Fruit fly (Drosophila melanogaster) whole organism, embryonic: Measurements from ENCODE around the gene sxe2.
A peak's percentile ranks its signal among the peaks of the same experiment; 100 is the strongest.

Experiments
- Ada2b ChIP-seq: fragments of 200-800 bp; sonication (Bioruptor generic); IDR thresholded peaks from 2 replicates; pipeline ENCODE4 v1.3.6; 2022; ENCODE audit warnings: missing biosample characterization, missing genetic modification characterization
- Awh ChIP-seq: fragments of 200-800 bp; sonication (Bioruptor generic); IDR thresholded peaks from 2 replicates; pipeline ENCODE4, ENCODE4 v1.3.6; 2022; ENCODE audit warnings: missing biosample characterization, missing genetic modification characterization
- BtbVII ChIP-seq: fragments of 200-800 bp; sonication (Bioruptor generic); optimal IDR thresholded peaks from 3 replicates; lab custom pipeline; 2017; ENCODE audit warnings: missing biosample characterization, mild to moderate bottlenecking, missing genetic modification characterization
- CG10209 ChIP-seq: fragments of 200-800 bp; sonication (Bioruptor generic); optimal IDR thresholded peaks from 3 replicates; lab custom pipeline; 2017; ENCODE audit warnings: missing biosample characterization, mild to moderate bottlenecking, missing genetic modification characterization, missing genetic modification reagents
- CG10543 ChIP-seq: fragments of 200-800 bp; sonication (Bioruptor generic); optimal IDR thresholded peaks from 3 replicates; lab custom pipeline; 2017; ENCODE audit warnings: missing biosample characterization, mild to moderate bottlenecking, missing genetic modification characterization, moderate library complexity
- CG11093 ChIP-seq: fragments of 200-800 bp; sonication (Bioruptor generic); IDR thresholded peaks from 3 replicates; pipeline ENCODE4 v1.3.6; 2022; ENCODE audit warnings: missing biosample characterization, missing genetic modification characterization
- CG16863 ChIP-seq: fragments of 200-800 bp; sonication (Bioruptor generic); optimal IDR thresholded peaks from 3 replicates; lab custom pipeline; 2016; ENCODE audit warnings: missing biosample characterization, missing genetic modification characterization
- CG2712 ChIP-seq: fragments of 200-800 bp; optimal IDR thresholded peaks from 3 replicates; lab custom pipeline; 2019; ENCODE audit warnings: missing biosample characterization, mild to moderate bottlenecking, missing genetic modification characterization, moderate library complexity
- CG32767 ChIP-seq: fragments of 200-800 bp; sonication (Bioruptor generic); IDR thresholded peaks from 2 replicates; pipeline ENCODE4 v1.3.6; 2022; ENCODE audit warnings: missing biosample characterization, missing genetic modification characterization
- CG3281 ChIP-seq: fragments of 200-800 bp; sonication (Bioruptor generic); optimal IDR thresholded peaks from 3 replicates; lab custom pipeline; 2017; ENCODE audit warnings: missing biosample characterization, mild to moderate bottlenecking, missing genetic modification characterization
- CG33213 ChIP-seq: fragments of 200-800 bp; sonication (Bioruptor generic); optimal IDR thresholded peaks from 3 replicates; lab custom pipeline; 2016; ENCODE audit warnings: missing biosample characterization, missing genetic modification characterization
- CG43689 ChIP-seq: fragments of 200-800 bp; sonication (Bioruptor generic); IDR thresholded peaks from 2 replicates; pipeline ENCODE4 v1.3.6; 2022; ENCODE audit warnings: missing biosample characterization, missing genetic modification characterization
- CG4730 ChIP-seq: fragments of 200-800 bp; sonication (Bioruptor generic); IDR thresholded peaks from 2 replicates; pipeline ENCODE4 v1.3.6; 2022; ENCODE audit warnings: missing biosample characterization, missing genetic modification characterization
- CG6854 ChIP-seq: fragments of 200-800 bp; sonication (Bioruptor generic); optimal IDR thresholded peaks from 3 replicates; lab custom pipeline; 2017; ENCODE audit warnings: missing biosample characterization, mild to moderate bottlenecking, missing genetic modification characterization
- CG7987 ChIP-seq: fragments of 200-800 bp; sonication (Bioruptor generic); optimal IDR thresholded peaks from 2 replicates; lab custom pipeline; 2018; ENCODE audit warnings: missing biosample characterization, mild to moderate bottlenecking, missing genetic modification characterization, moderate library complexity
- CG8765 ChIP-seq: fragments of 200-800 bp; sonication (Bioruptor generic); IDR thresholded peaks from 2 replicates; pipeline ENCODE4 v1.3.6; 2022; ENCODE audit warnings: missing biosample characterization, missing genetic modification characterization
- CG9437 ChIP-seq: fragments of 200-800 bp; sonication (Bioruptor generic); optimal IDR thresholded peaks from 2 replicates; lab custom pipeline; 2018; ENCODE audit warnings: missing biosample characterization, mild to moderate bottlenecking, missing genetic modification characterization
- Dad ChIP-seq: fragments of 200-800 bp; sonication (Bioruptor generic); optimal IDR thresholded peaks from 3 replicates; lab custom pipeline; 2016; ENCODE audit warnings: missing biosample characterization, missing genetic modification characterization
- Dek ChIP-seq: fragments of 200-800 bp; sonication (Bioruptor generic); optimal IDR thresholded peaks from 3 replicates; lab custom pipeline; 2019; ENCODE audit warnings: missing biosample characterization, mild to moderate bottlenecking, missing genetic modification characterization, moderate library complexity
- Dip2 ChIP-seq: fragments of 200-800 bp; sonication (Bioruptor generic); IDR thresholded peaks from 2 replicates; pipeline ENCODE4 v1.3.6; 2022; ENCODE audit warnings: missing biosample characterization, missing genetic modification characterization
- Ets97D ChIP-seq: fragments of 200-800 bp; sonication (Bioruptor generic); optimal IDR thresholded peaks from 3 replicates; lab custom pipeline; 2016; ENCODE audit warnings: missing biosample characterization, missing genetic modification characterization
- HLH4C ChIP-seq: fragments of 200-800 bp; sonication (Bioruptor generic); IDR thresholded peaks from 3 replicates; pipeline ENCODE4 v1.3.6; 2022; ENCODE audit warnings: missing biosample characterization, missing genetic modification characterization; ENCODE audit not compliant: partially characterized antibody
- HmgD ChIP-seq: fragments of 200-800 bp; sonication (Bioruptor generic); optimal IDR thresholded peaks from 3 replicates; lab custom pipeline; 2016; ENCODE audit warnings: missing biosample characterization, missing genetic modification characterization
- Hr51 ChIP-seq, 2 experiments: fragments of 200-800 bp; sonication (Bioruptor generic); optimal IDR thresholded peaks; 2 replicates in 1 of 2; 3 replicates in 1 of 2; lab custom pipeline; 2016 to 2018; ENCODE audit warnings: missing biosample characterization in 2 of 2, missing genetic modification characterization in 2 of 2, mild to moderate bottlenecking in 1 of 2, moderate library complexity in 1 of 2
- Jarid2 ChIP-seq: fragments of 200-800 bp; sonication (Bioruptor generic); optimal IDR thresholded peaks from 3 replicates; lab custom pipeline; 2017; ENCODE audit warnings: mild to moderate bottlenecking, missing biosample characterization, missing genetic modification reagents, missing genetic modification characterization
- Lpt ChIP-seq: fragments of >200 bp; optimal IDR thresholded peaks from 2 replicates; lab custom pipeline; 2018; ENCODE audit warnings: missing biosample characterization, missing genetic modification characterization
- MBD-R2 ChIP-seq: fragments of 200-800 bp; sonication (Bioruptor generic); IDR thresholded peaks from 2 replicates; pipeline ENCODE4 v1.3.6; 2022; ENCODE audit warnings: missing biosample characterization, missing genetic modification characterization
- Oaz ChIP-seq: fragments of 200-800 bp; sonication (Bioruptor generic); IDR thresholded peaks from 2 replicates; pipeline ENCODE4 v1.3.6; 2022; ENCODE audit warnings: missing biosample characterization, missing genetic modification characterization
- Trl ChIP-seq, 3 experiments: fragments of >200 bp in 2 of 3; fragments of 200-800 bp in 1 of 3; sonication (Bioruptor generic) in 1 of 3; optimal IDR thresholded peaks; 2 replicates in 1 of 3; 3 replicates in 2 of 3; lab custom pipeline; 2016 to 2017; ENCODE audit warnings: missing biosample characterization in 1 of 3, missing genetic modification characterization in 1 of 3
- ato ChIP-seq: fragments of 200-800 bp; sonication (Bioruptor generic); IDR thresholded peaks from 2 replicates; pipeline ENCODE4 v1.3.6; 2022; ENCODE audit warnings: missing biosample characterization, missing genetic modification characterization; ENCODE audit not compliant: partially characterized antibody
- corto ChIP-seq: fragments of 200-800 bp; sonication (Bioruptor generic); optimal IDR thresholded peaks from 2 replicates; lab custom pipeline; 2016; ENCODE audit warnings: missing biosample characterization, mild to moderate bottlenecking, missing genetic modification characterization, moderate library complexity
- ems ChIP-seq: fragments of 200-800 bp; sonication (Bioruptor generic); optimal IDR thresholded peaks from 3 replicates; lab custom pipeline; 2016; ENCODE audit warnings: missing biosample characterization, missing genetic modification characterization
- ewg ChIP-seq: fragments of 200-800 bp; sonication (Bioruptor generic); optimal IDR thresholded peaks from 3 replicates; lab custom pipeline; 2017; ENCODE audit warnings: mild to moderate bottlenecking, missing biosample characterization, missing genetic modification reagents, missing genetic modification characterization
- fd102C ChIP-seq: fragments of 200-800 bp; sonication (Bioruptor generic); optimal IDR thresholded peaks from 2 replicates; lab custom pipeline; 2018; ENCODE audit warnings: missing biosample characterization, mild to moderate bottlenecking, missing genetic modification characterization, moderate library complexity
- fd64A ChIP-seq: fragments of 200-800 bp; sonication (Bioruptor generic); optimal IDR thresholded peaks from 3 replicates; lab custom pipeline; 2018; ENCODE audit warnings: missing biosample characterization, mild to moderate bottlenecking, missing genetic modification characterization
- gcm2 ChIP-seq: fragments of 200-800 bp; sonication (Bioruptor generic); optimal IDR thresholded peaks from 2 replicates; lab custom pipeline; 2016; ENCODE audit warnings: missing biosample characterization, missing genetic modification characterization
- hth ChIP-seq: fragments of >200 bp; optimal IDR thresholded peaks from 2 replicates; lab custom pipeline; 2017; ENCODE audit warnings: inconsistent platforms
- lola ChIP-seq, 3 experiments: fragments of >200 bp in 2 of 3; fragments of 200-800 bp in 1 of 3; sonication (Bioruptor generic) in 1 of 3; optimal IDR thresholded peaks; 2 replicates each; lab custom pipeline; 2017 to 2019; ENCODE audit warnings: missing biosample characterization in 3 of 3, missing genetic modification characterization in 3 of 3, mild to moderate bottlenecking in 1 of 3, moderate library complexity in 1 of 3
- oc ChIP-seq: fragments of 200-800 bp; sonication (Bioruptor generic); optimal IDR thresholded peaks from 2 replicates; lab custom pipeline; 2018; ENCODE audit warnings: missing biosample characterization, mild to moderate bottlenecking, missing genetic modification characterization, moderate library complexity
- odd ChIP-seq: fragments of 200-800 bp; sonication (Bioruptor generic); optimal IDR thresholded peaks from 2 replicates; lab custom pipeline; 2017; ENCODE audit warnings: missing biosample characterization, mild to moderate bottlenecking, missing genetic modification characterization
- p53 ChIP-seq: fragments of 200-800 bp; sonication (Bioruptor generic); optimal IDR thresholded peaks from 2 replicates; lab custom pipeline; 2016; ENCODE audit warnings: missing biosample characterization, missing genetic modification characterization
- prd ChIP-seq, 3 experiments: fragments of >200 bp in 2 of 3; fragments of 200-800 bp in 1 of 3; sonication (Bioruptor generic) in 1 of 3; optimal IDR thresholded peaks in 2 of 3; IDR thresholded peaks in 1 of 3; 2 replicates in 2 of 3; 3 replicates in 1 of 3; pipeline versions ENCODE4 v1.3.6 to Lab custom; 2017 to 2022; ENCODE audit warnings: missing biosample characterization in 1 of 3, missing genetic modification characterization in 1 of 3
- pum ChIP-seq: fragments of 200-800 bp; sonication (Bioruptor generic); optimal IDR thresholded peaks from 2 replicates; lab custom pipeline; 2016; ENCODE audit warnings: missing biosample characterization, missing genetic modification characterization
- sna ChIP-seq: fragments of 200-800 bp; sonication (Bioruptor generic); IDR thresholded peaks from 2 replicates; pipeline ENCODE4 v1.3.6; 2022; ENCODE audit warnings: missing biosample characterization, missing genetic modification characterization; ENCODE audit not compliant: partially characterized antibody
- so ChIP-seq: fragments of 200-800 bp; sonication (Bioruptor generic); IDR thresholded peaks from 3 replicates; pipeline ENCODE4 v1.3.6; 2022; ENCODE audit warnings: missing biosample characterization, missing genetic modification characterization
- tgo ChIP-seq: fragments of 200-800 bp; sonication (Bioruptor generic); IDR thresholded peaks from 3 replicates; pipeline ENCODE4 v1.3.6; 2022; ENCODE audit warnings: missing biosample characterization, missing genetic modification characterization
- tin ChIP-seq: fragments of 200-800 bp; sonication (Bioruptor generic); optimal IDR thresholded peaks from 3 replicates; lab custom pipeline; 2016; ENCODE audit warnings: missing biosample characterization, missing genetic modification characterization
- tll ChIP-seq, 2 experiments: fragments of 200-800 bp in 1 of 2; fragments of >200 bp in 1 of 2; sonication (Bioruptor generic) in 1 of 2; optimal IDR thresholded peaks; 2 replicates each; lab custom pipeline; 2017 to 2019; ENCODE audit warnings: missing biosample characterization in 2 of 2, missing genetic modification characterization in 2 of 2, mild to moderate bottlenecking in 1 of 2, moderate library complexity in 1 of 2
- tna ChIP-seq: fragments of 200-800 bp; sonication (Bioruptor generic); IDR thresholded peaks from 2 replicates; pipeline ENCODE4 v1.3.6; 2022; ENCODE audit warnings: missing biosample characterization, missing genetic modification characterization; ENCODE audit not compliant: partially characterized antibody

sxe2 gene

dm6 chr3R:16049369-16049768, 34.3 kb upstream of the sxe2 start, which contains the start of the genes IKKbeta and CG5013 (continued):
- TF ChIP-seq Awh (GFP tag; lab: Robert Waterston, UW) (no peak), fd102C (GFP tag; lab: Kevin White, UChicago) (no peak), CG2712 (tag; lab: Kevin White, UChicago) (peak; percentile 50), pum (peak; percentile 29), CG32767 (0 out of 2 replicates have a peak, but pooled peaks have one; percentile 20), HLH4C (peak; percentile 85), Lpt (GFP tag; lab: Kevin White, UChicago) (no peak), CG4730 (GFP tag; lab: Robert Waterston, UW) (no peak), Ets97D (GFP tag; lab: Kevin White, UChicago) (peak; percentile 43), sna (GFP tag; lab: Robert Waterston, UW) (peak; percentile 87), HmgD (GFP tag; lab: Kevin White, UChicago) (peak; percentile 82), Dad (GFP tag; lab: Kevin White, UChicago) (peak; percentile 44), CG7987 (GFP tag; lab: Kevin White, UChicago) (no peak), CG33213 (GFP tag; lab: Kevin White, UChicago) (peak; percentile 55), so (no peak), CG10209 (GFP tag; lab: Kevin White, UChicago) (no peak), fd64A (GFP tag; lab: Kevin White, UChicago) (no peak), lola (GFP tag; optimal IDR thresholded peaks at IDR 0.05; lab: Kevin White, UChicago) (peak in 1 of 3 experiments; percentile 26), BtbVII (GFP tag; lab: Kevin White, UChicago) (no peak), oc (tag; lab: Kevin White, UChicago) (no peak), Ada2b (no peak), ewg (GFP tag; lab: Kevin White, UChicago) (no peak), tna (GFP tag; lab: Robert Waterston, UW) (peak; percentile 53), Dek (tag; lab: Kevin White, UChicago) (no peak), tll (GFP tag; optimal IDR thresholded peaks at IDR 0.05; lab: Kevin White, UChicago) (peak; percentile 14 to 75), CG6854 (no peak), MBD-R2 (GFP tag; lab: Robert Waterston, UW) (peak; percentile 79), CG16863 (GFP tag; lab: Kevin White, UChicago) (peak; percentile 43), prd (optimal IDR thresholded peaks at IDR 0.05; lab: Kevin White, UChicago) (no peak), prd (GFP tag; IDR thresholded peaks at IDR 0.05; lab: Robert Waterston, UW) (peak; percentile 74), Trl (optimal IDR thresholded peaks at IDR 0.05; lab: Kevin White, UChicago) (no peak), Trl (GFP tag; optimal IDR thresholded peaks at IDR 0.05; lab: Kevin White, UChicago) (peak; percentile 63), ems (peak; percentile 43), hth (lab: Kevin White, UChicago) (no peak), gcm2 (no peak), p53 (peak; percentile 23), CG43689 (no peak), CG3281 (no peak), odd (no peak), CG11093 (GFP tag; lab: Robert Waterston, UW) (no peak), ato (peak; percentile 48; the same call in 1 of the 2 replicates), corto (GFP tag; lab: Kevin White, UChicago) (no peak), tgo (peak; percentile 28; the same call in 1 of the 3 replicates), Hr51 (GFP tag; optimal IDR thresholded peaks at IDR 0.05; lab: Kevin White, UChicago) (peak in 1 of 2 experiments; percentile 44), Oaz (GFP tag; lab: Robert Waterston, UW) (no peak), CG10543 (GFP tag; lab: Kevin White, UChicago) (peak; percentile 31), Jarid2 (GFP tag; lab: Kevin White, UChicago) (no peak), Dip2 (GFP tag; lab: Robert Waterston, UW) (no peak), CG8765 (GFP tag; lab: Robert Waterston, UW) (peak; percentile 7; the same call in 1 of the 2 replicates), tin (GFP tag; lab: Kevin White, UChicago) (peak; percentile 36), CG9437 (GFP tag; lab: Kevin White, UChicago) (no peak)
